Worm (Caenorhabditis elegans) whole organism, L1 larva: ENCODE data around the gene nep-2.

Experiments
- C34B4.2 ChIP-seq: sonication (generic microtip); optimal IDR thresholded peaks from 2 replicates; lab custom pipeline; 2017; ENCODE audit warnings: mild to moderate bottlenecking, missing genetic modification characterization, missing compliant biosample characterization
- F16B12.6 ChIP-seq: fragments of 150-350 bp; optimal IDR thresholded peaks from 2 replicates; lab custom pipeline; 2014; ENCODE audit warnings: missing biosample characterization, missing genetic modification characterization
- Y116A8C.19 ChIP-seq: sonication (generic microtip); optimal IDR thresholded peaks from 2 replicates; lab custom pipeline; 2016; ENCODE audit warnings: missing compliant biosample characterization, missing genetic modification characterization, borderline replicate concordance
- aly-2 ChIP-seq: fragments of 150-350 bp; optimal IDR thresholded peaks from 2 replicates; lab custom pipeline; 2014; ENCODE audit warnings: missing biosample characterization, missing genetic modification characterization
- ama-1 ChIP-seq: fragments of 150-350 bp; optimal IDR thresholded peaks from 2 replicates; lab custom pipeline; 2014
- ceh-63 ChIP-seq: fragments of 200-800 bp; sonication (Bioruptor generic); optimal IDR thresholded peaks from 2 replicates; lab custom pipeline; 2018; ENCODE audit warnings: mild to moderate bottlenecking, missing genetic modification characterization, missing compliant biosample characterization
- ceh-8 ChIP-seq: fragments of 200-800 bp; sonication (Bioruptor generic); optimal IDR thresholded peaks from 2 replicates; lab custom pipeline; 2018; ENCODE audit warnings: mild to moderate bottlenecking, missing genetic modification characterization, moderate library complexity, missing compliant biosample characterization
- ceh-82 ChIP-seq, 3 experiments: fragments of 150-350 bp in 1 of 3; sonication (generic microtip) in 2 of 3; optimal IDR thresholded peaks; 2 replicates each; lab custom pipeline; 2014 to 2017; ENCODE audit warnings: missing biosample characterization in 3 of 3, missing genetic modification characterization in 3 of 3
- dpl-1 ChIP-seq, 3 experiments: fragments of 150-350 bp in 2 of 3; sonication (generic microtip) in 1 of 3; optimal IDR thresholded peaks; 2 replicates each; lab custom pipeline; 2014 to 2017; ENCODE audit warnings: missing biosample characterization in 3 of 3, missing genetic modification characterization in 3 of 3, missing genetic modification reagents in 3 of 3
- dsc-1 ChIP-seq: sonication (generic microtip); optimal IDR thresholded peaks from 2 replicates; lab custom pipeline; 2016; ENCODE audit warnings: mild to moderate bottlenecking, missing genetic modification characterization, missing compliant biosample characterization
- efl-1 ChIP-seq, 4 experiments: fragments of 150-350 bp; optimal IDR thresholded peaks in 3 of 4; peaks in 1 of 4; 1 replicate in 1 of 4; 2 replicates in 3 of 4; lab custom pipeline; 2014; ENCODE audit warnings: missing biosample characterization in 2 of 4, missing genetic modification characterization in 2 of 4, missing genetic modification reagents in 2 of 4
- efl-3 ChIP-seq: fragments of 200-800 bp; sonication (Bioruptor generic); optimal IDR thresholded peaks from 2 replicates; lab custom pipeline; 2018; ENCODE audit warnings: mild to moderate bottlenecking, missing genetic modification characterization, missing compliant biosample characterization
- elt-2 ChIP-seq: sonication (generic microtip); optimal IDR thresholded peaks from 2 replicates; lab custom pipeline; 2016; ENCODE audit warnings: missing genetic modification characterization, mild to moderate bottlenecking, inconsistent platforms, missing compliant biosample characterization, missing genetic modification reagents
- ets-5 ChIP-seq: fragments of 200-800 bp; sonication (Bioruptor generic); IDR thresholded peaks from 2 replicates; pipeline ENCODE4 v1.3.6; 2022; ENCODE audit warnings: missing genetic modification characterization, missing compliant biosample characterization
- fkh-10 ChIP-seq: sonication (generic microtip); optimal IDR thresholded peaks from 2 replicates; lab custom pipeline; 2017; ENCODE audit warnings: missing biosample characterization, missing genetic modification reagents, missing genetic modification characterization
- fkh-4 ChIP-seq: sonication (generic microtip); optimal IDR thresholded peaks from 2 replicates; lab custom pipeline; 2016; ENCODE audit warnings: missing compliant biosample characterization, missing genetic modification characterization, borderline replicate concordance
- fkh-8 ChIP-seq: sonication (generic microtip); optimal IDR thresholded peaks from 2 replicates; lab custom pipeline; 2016; ENCODE audit warnings: mild to moderate bottlenecking, missing genetic modification characterization, missing compliant biosample characterization
- grh-1 ChIP-seq: fragments of 200-800 bp; sonication (Bioruptor generic); IDR thresholded peaks from 2 replicates; pipeline ENCODE4 v1.3.6; 2022; ENCODE audit warnings: missing genetic modification reagents, missing genetic modification characterization, missing compliant biosample characterization
- hlh-17 ChIP-seq: fragments of 200-800 bp; sonication (Bioruptor generic); optimal IDR thresholded peaks from 2 replicates; lab custom pipeline; 2018; ENCODE audit warnings: missing genetic modification characterization, mild to moderate bottlenecking, missing compliant biosample characterization, moderate library complexity, borderline replicate concordance
- hlh-4 ChIP-seq: sonication (generic microtip); optimal IDR thresholded peaks from 2 replicates; lab custom pipeline; 2016; ENCODE audit warnings: mild to moderate bottlenecking, missing genetic modification characterization, missing compliant biosample characterization
- lin-14 ChIP-seq: fragments of 200-800 bp; sonication (Bioruptor generic); optimal IDR thresholded peaks from 2 replicates; lab custom pipeline; 2018; ENCODE audit warnings: mild to moderate bottlenecking, missing genetic modification characterization, moderate library complexity, missing compliant biosample characterization
- lin-39 ChIP-seq: fragments of 150-350 bp; optimal IDR thresholded peaks from 2 replicates; lab custom pipeline; 2014; ENCODE audit warnings: missing biosample characterization, missing genetic modification reagents, missing genetic modification characterization
- lsy-2 ChIP-seq, 2 experiments: fragments of 150-350 bp; optimal IDR thresholded peaks; 2 replicates each; lab custom pipeline; 2014; ENCODE audit warnings: missing biosample characterization in 2 of 2, missing genetic modification characterization in 2 of 2
- mab-9 ChIP-seq: fragments of 200-800 bp; sonication (Bioruptor generic); IDR thresholded peaks from 2 replicates; pipeline ENCODE4 v1.3.6; 2022; ENCODE audit warnings: missing genetic modification reagents, missing genetic modification characterization, missing compliant biosample characterization
- mef-2 ChIP-seq: fragments of 150-350 bp; optimal IDR thresholded peaks from 2 replicates; lab custom pipeline; 2014; ENCODE audit warnings: missing biosample characterization, missing genetic modification characterization
- nhr-19 ChIP-seq: fragments of 200-800 bp; sonication (Bioruptor generic); conservative IDR thresholded peaks from 2 replicates; pipeline ENCODE4 v1.3.6; 2022; ENCODE audit warnings: missing genetic modification characterization, missing compliant biosample characterization
- nhr-20 ChIP-seq: sonication (generic microtip); optimal IDR thresholded peaks from 2 replicates; lab custom pipeline; 2016; ENCODE audit warnings: mild to moderate bottlenecking, missing genetic modification characterization, missing compliant biosample characterization
- nhr-237 ChIP-seq: fragments of 150-350 bp; optimal IDR thresholded peaks from 2 replicates; lab custom pipeline; 2014; ENCODE audit warnings: missing biosample characterization, missing genetic modification characterization
- nhr-77 ChIP-seq: fragments of 150-350 bp; optimal IDR thresholded peaks from 2 replicates; lab custom pipeline; 2014; ENCODE audit warnings: missing biosample characterization, missing genetic modification characterization
- nhr-84 ChIP-seq: sonication (generic microtip); optimal IDR thresholded peaks from 2 replicates; lab custom pipeline; 2017; ENCODE audit warnings: missing biosample characterization, missing genetic modification characterization
- nhr-90 ChIP-seq: sonication (generic microtip); optimal IDR thresholded peaks from 2 replicates; lab custom pipeline; 2016; ENCODE audit warnings: mild to moderate bottlenecking, missing genetic modification characterization, missing compliant biosample characterization; ENCODE audit not compliant: poor library complexity
- skn-1 ChIP-seq: fragments of 150-350 bp; optimal IDR thresholded peaks from 2 replicates; lab custom pipeline; 2014; ENCODE audit warnings: missing biosample characterization, missing genetic modification characterization
- sox-4 ChIP-seq: sonication (generic microtip); optimal IDR thresholded peaks from 2 replicates; lab custom pipeline; 2016; ENCODE audit warnings: missing genetic modification characterization, missing compliant biosample characterization
- sup-37 ChIP-seq: fragments of 200-800 bp; sonication (Bioruptor generic); optimal IDR thresholded peaks from 2 replicates; lab custom pipeline; 2018; ENCODE audit warnings: mild to moderate bottlenecking, missing genetic modification characterization, missing compliant biosample characterization
- tbx-2 ChIP-seq: sonication (generic microtip); optimal IDR thresholded peaks from 2 replicates; lab custom pipeline; 2016; ENCODE audit warnings: missing genetic modification characterization, missing compliant biosample characterization
- unc-130 ChIP-seq: fragments of 150-350 bp; optimal IDR thresholded peaks from 2 replicates; lab custom pipeline; 2017; ENCODE audit warnings: missing biosample characterization, missing genetic modification characterization, inconsistent platforms
- unc-86 ChIP-seq: sonication (generic microtip); optimal IDR thresholded peaks from 2 replicates; lab custom pipeline; 2016; ENCODE audit warnings: missing genetic modification characterization, missing compliant biosample characterization
- unc-98 ChIP-seq: fragments of 200-800 bp; sonication (Bioruptor generic); IDR thresholded peaks from 2 replicates; pipeline ENCODE4 v1.3.6; 2022; ENCODE audit warnings: missing genetic modification characterization, missing compliant biosample characterization
- vab-15 ChIP-seq: sonication (generic microtip); optimal IDR thresholded peaks from 2 replicates; lab custom pipeline; 2017; ENCODE audit warnings: missing genotype, mild to moderate bottlenecking, missing genetic modification characterization, missing compliant biosample characterization
- zag-1 ChIP-seq: fragments of 150-350 bp; optimal IDR thresholded peaks from 2 replicates; lab custom pipeline; 2014; ENCODE audit warnings: missing biosample characterization, missing genetic modification characterization
- ztf-11 ChIP-seq, 2 experiments: sonication (generic microtip); optimal IDR thresholded peaks; 2 replicates each; lab custom pipeline; 2016 to 2017; ENCODE audit warnings: missing genetic modification characterization in 2 of 2, missing biosample characterization in 1 of 2, missing compliant biosample characterization in 1 of 2
- ztf-4 ChIP-seq: fragments of 150-350 bp; optimal IDR thresholded peaks from 2 replicates; lab custom pipeline; 2014; ENCODE audit warnings: missing biosample characterization, missing genetic modification characterization

nep-2 gene

ce11 chrII:2757954-2758353 lies 32.4 kb upstream of the nep-2 start, which contains the start of gene F29A7.8:
Gene F29A7.8 (minus strand): TSS chrII:2758054.
- TF ChIP-seq dpl-1 (GFP tag; optimal IDR thresholded peaks at IDR 0.05; lab: Kevin White, UChicago) (no peak), tbx-2 (tag; lab: Kevin White, UChicago) (no peak), efl-1 (optimal IDR thresholded peaks at IDR 0.05; lab: Kevin White, UChicago) (no peak), efl-1 (GFP tag; optimal IDR thresholded peaks at IDR 0.05 in 1 of 2; lab: Kevin White, UChicago) (peak in 1 of 2 experiments; percentile 22)

ce11 chrII:2756351-2756750 lies 30.8 kb upstream of the nep-2 start:
- TF ChIP-seq ceh-82 (tag; optimal IDR thresholded peaks at IDR 0.05; lab: Kevin White, UChicago): no peak
- no peak for TF ChIP-seq nhr-84 (tag; lab: Kevin White, UChicago)
- no peak for TF ChIP-seq fkh-10 (GFP tag; lab: Kevin White, UChicago)
- TF ChIP-seq mef-2 (tag; lab: Kevin White, UChicago): no peak
- no peak for TF ChIP-seq ceh-63 (GFP tag; lab: Kevin White, UChicago)
- TF ChIP-seq F16B12.6: no peak
- no peak for TF ChIP-seq sox-4 (tag; lab: Kevin White, UChicago)
- no peak for TF ChIP-seq dsc-1 (tag; lab: Kevin White, UChicago)
- TF ChIP-seq nhr-19: no peak
- TF ChIP-seq hlh-4: no peak
- TF ChIP-seq unc-98 (GFP tag; lab: Robert Waterston, UW): no peak
- no peak for TF ChIP-seq ceh-8 (GFP tag; lab: Kevin White, UChicago)
- TF ChIP-seq fkh-4 (tag; lab: Kevin White, UChicago): no peak
- no peak for TF ChIP-seq C34B4.2 (tag; lab: Kevin White, UChicago)
- TF ChIP-seq ets-5 (GFP tag; lab: Robert Waterston, UW): no peak
- TF ChIP-seq aly-2 (tag; lab: Kevin White, UChicago): no peak
- no peak for TF ChIP-seq nhr-237 (tag; lab: Kevin White, UChicago)

ce11 chrII:2754595-2754994 lies 29.0 kb upstream of the nep-2 start:
- TF ChIP-seq sup-37 (GFP tag; lab: Kevin White, UChicago) (no peak), elt-2 (no peak), ztf-4 (tag; lab: Kevin White, UChicago) (no peak), hlh-17 (GFP tag; lab: Kevin White, UChicago) (no peak), efl-3 (GFP tag; lab: Kevin White, UChicago) (no peak), Y116A8C.19 (no peak), skn-1 (no peak), vab-15 (tag; lab: Kevin White, UChicago) (no peak)

ce11 chrII:2752999-2753398 lies 27.4 kb upstream of the nep-2 start, which contains the start of gene F29A7.3:
Gene F29A7.3 (plus strand): TSS chrII:2753299.
- TF ChIP-seq mef-2 (tag; lab: Kevin White, UChicago) (no peak), unc-98 (GFP tag; lab: Robert Waterston, UW) (no peak), lin-14 (GFP tag; lab: Kevin White, UChicago) (no peak), lsy-2 (tag; optimal IDR thresholded peaks at IDR 0.05; lab: Kevin White, UChicago) (no peak), hlh-4 (no peak), nhr-90 (tag; lab: Kevin White, UChicago) (no peak)

ce11 chrII:2752536-2752935 lies 27.0 kb upstream of the nep-2 start, which contains the start of gene F29A7.6:
Gene F29A7.6 (minus strand): TSS chrII:2752611.
- peak; percentile 3 for TF ChIP-seq nhr-77 (tag; lab: Kevin White, UChicago)
- TF ChIP-seq nhr-19: peak; percentile 65
- TF ChIP-seq fkh-4 (tag; lab: Kevin White, UChicago): peak; percentile 81
- TF ChIP-seq nhr-237 (tag; lab: Kevin White, UChicago): no peak
- TF ChIP-seq fkh-8 (tag; lab: Kevin White, UChicago): peak; percentile 76
- TF ChIP-seq unc-130 (tag; lab: Kevin White, UChicago): peak; percentile 43
- no peak for TF ChIP-seq ama-1
- peak; percentile 66 for TF ChIP-seq nhr-20
- peak; percentile 68 for TF ChIP-seq unc-98 (GFP tag; lab: Robert Waterston, UW)
- peak; percentile 41 for TF ChIP-seq unc-86 (tag; lab: Kevin White, UChicago)
- peak in 1 of 2 experiments; percentile 83 for TF ChIP-seq ztf-11 (tag; optimal IDR thresholded peaks at IDR 0.05; lab: Kevin White, UChicago)
- 0 out of 2 replicates have a peak, but pooled peaks have one; percentile 36 for TF ChIP-seq mab-9 (GFP tag; lab: Robert Waterston, UW)
- peak; percentile 78 for TF ChIP-seq dsc-1 (tag; lab: Kevin White, UChicago)
- TF ChIP-seq zag-1 (tag; lab: Kevin White, UChicago): no peak
- TF ChIP-seq efl-1 (optimal IDR thresholded peaks at IDR 0.05; lab: Kevin White, UChicago): peak; percentile 67 to 69
- peak; percentile 69 to 92 for TF ChIP-seq efl-1 (GFP tag; optimal IDR thresholded peaks at IDR 0.05 in 1 of 2; lab: Kevin White, UChicago)
- peak; percentile 2 for TF ChIP-seq lin-39
- no peak for TF ChIP-seq nhr-84 (tag; lab: Kevin White, UChicago)
- TF ChIP-seq hlh-17 (GFP tag; lab: Kevin White, UChicago): no peak
- TF ChIP-seq ceh-82 (tag; optimal IDR thresholded peaks at IDR 0.05; lab: Kevin White, UChicago): peak; percentile 65 to 71 (median 66)
- TF ChIP-seq nhr-90 (tag; lab: Kevin White, UChicago): peak; percentile 79
- TF ChIP-seq skn-1: peak; percentile 41
- 0 out of 2 replicates have a peak, but pooled peaks have one; percentile 19 for TF ChIP-seq grh-1 (GFP tag; lab: Robert Waterston, UW)
